Worm (Caenorhabditis elegans): ENCODE data around the gene msp-49.

msp-49 gene

DNA sequence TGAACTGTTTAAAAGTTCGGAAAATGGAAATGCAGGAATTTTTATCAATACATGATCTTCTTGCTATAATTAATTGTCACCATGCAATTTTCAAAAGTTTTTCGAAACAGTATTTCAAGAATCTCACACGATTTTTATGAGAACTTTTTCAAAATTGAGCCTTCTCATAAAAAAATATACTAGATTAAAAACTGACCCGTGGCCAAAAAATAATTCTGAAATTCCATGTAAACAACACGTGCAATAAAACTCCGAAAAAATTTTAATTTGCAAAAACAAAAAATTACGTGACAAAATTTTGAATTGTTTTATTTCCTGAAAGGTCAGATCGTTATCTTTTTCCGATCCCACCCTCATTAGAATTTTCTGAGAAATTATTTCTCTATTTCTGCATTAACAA lies 1.3 kb downstream of the msp-49 start, which contains the start of gene C34F11.5:
Gene C34F11.5 (plus strand): TSS at position 301 of the 400 bp plus-strand sequence.
- TF ChIP-seq hlh-30 (tag; optimal IDR thresholded peaks at IDR 0.05; ENCODE audit: insufficient read depth) (no peak), lim-6 (tag; optimal IDR thresholded peaks at IDR 0.05) (no peak), ahr-1 (tag; optimal IDR thresholded peaks at IDR 0.05) (no peak), T23F11.4 (GFP tag; optimal IDR thresholded peaks at IDR 0.05) (no peak), nfya-1 (tag; optimal IDR thresholded peaks at IDR 0.05) (no peak), ceh-31 (tag; optimal IDR thresholded peaks at IDR 0.05) (no peak), ceh-34 (tag; optimal IDR thresholded peaks at IDR 0.05) (no peak)

DNA sequence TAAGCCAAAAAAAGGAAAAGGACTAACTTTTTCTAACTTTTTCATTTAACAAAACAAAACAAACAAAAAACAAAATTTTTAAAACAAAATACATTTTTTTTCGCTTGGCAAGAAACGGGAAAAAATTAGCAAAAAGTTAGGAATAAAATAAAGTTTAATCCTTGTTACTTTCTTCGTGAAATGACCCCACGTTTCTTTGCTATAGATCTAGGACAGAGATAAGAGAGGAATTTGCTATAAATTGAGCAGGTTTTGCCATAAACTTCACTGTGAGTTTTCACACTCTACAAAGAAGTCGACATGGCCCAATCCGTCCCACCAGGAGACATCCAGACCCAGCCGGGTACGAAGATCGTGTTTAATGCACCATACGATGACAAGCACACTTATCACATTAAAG lies 5.3 kb downstream of the msp-49 start, which contains the start of gene msp-50:
Gene msp-50 (plus strand): TSS at position 301 of the 400 bp plus-strand sequence.
- no peak for TF ChIP-seq ztf-16 (tag; optimal IDR thresholded peaks at IDR 0.05)
- no peak for TF ChIP-seq ets-4 (tag; optimal IDR thresholded peaks at IDR 0.05)
- no peak for TF ChIP-seq dmd-4 (tag; optimal IDR thresholded peaks at IDR 0.05; ENCODE audit: borderline replicate concordance)

DNA sequence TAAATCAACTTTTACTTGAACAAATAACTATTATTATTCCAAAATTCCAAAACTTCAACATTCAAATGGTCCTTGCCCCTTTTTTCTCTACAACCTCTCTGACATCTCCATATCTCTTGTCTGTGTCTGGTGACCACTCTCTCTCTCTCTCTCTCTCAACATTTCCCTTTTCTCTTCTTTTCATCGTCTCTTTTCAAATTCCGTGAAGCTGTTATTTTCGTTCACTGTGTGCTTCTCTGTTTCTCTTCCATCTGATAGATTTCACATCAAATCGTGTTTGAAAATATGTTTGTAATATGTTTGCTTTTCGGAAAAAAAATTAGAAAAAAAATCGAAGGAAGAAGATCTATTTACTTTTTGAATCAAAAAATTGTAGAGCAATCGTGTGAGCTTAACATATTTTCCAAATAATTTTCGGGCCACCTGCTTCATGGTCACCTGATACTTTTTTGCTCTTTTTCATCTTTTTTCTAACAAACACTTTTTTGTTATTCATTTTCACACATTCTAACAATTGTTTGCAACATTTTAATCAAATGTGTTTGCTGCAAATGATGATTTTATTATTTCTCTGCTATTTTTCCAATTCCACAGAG lies 6.9 kb downstream of the msp-49 start:
- TF ChIP-seq unc-55 (GFP tag; optimal IDR thresholded peaks at IDR 0.05): peak; percentile 59
- TF ChIP-seq hlh-13 (GFP tag; optimal IDR thresholded peaks at IDR 0.05): no peak
- TF ChIP-seq nfya-1 (tag; optimal IDR thresholded peaks at IDR 0.05): peak; percentile 7
- no peak for TF ChIP-seq ceh-9 (tag; optimal IDR thresholded peaks at IDR 0.05)
- TF ChIP-seq ama-1 (optimal IDR thresholded peaks at IDR 0.05): no peak
- TF ChIP-seq hlh-30 (tag; optimal IDR thresholded peaks at IDR 0.05; ENCODE audit: insufficient read depth): peak; percentile 61
- peak; percentile 10 for TF ChIP-seq unc-42 (tag; optimal IDR thresholded peaks at IDR 0.05)
- TF ChIP-seq ceh-18 (tag; optimal IDR thresholded peaks at IDR 0.05): peak; percentile 31
- TF ChIP-seq sox-4 (tag; optimal IDR thresholded peaks at IDR 0.05): no peak
- no peak for TF ChIP-seq pros-1 (tag; optimal IDR thresholded peaks at IDR 0.05)
- TF ChIP-seq Y22D7AL.16 (tag; optimal IDR thresholded peaks at IDR 0.05): no peak
- TF ChIP-seq elt-4 (tag; optimal IDR thresholded peaks at IDR 0.05): no peak
- TF ChIP-seq nhr-11 (tag; optimal IDR thresholded peaks at IDR 0.05): no peak

DNA sequence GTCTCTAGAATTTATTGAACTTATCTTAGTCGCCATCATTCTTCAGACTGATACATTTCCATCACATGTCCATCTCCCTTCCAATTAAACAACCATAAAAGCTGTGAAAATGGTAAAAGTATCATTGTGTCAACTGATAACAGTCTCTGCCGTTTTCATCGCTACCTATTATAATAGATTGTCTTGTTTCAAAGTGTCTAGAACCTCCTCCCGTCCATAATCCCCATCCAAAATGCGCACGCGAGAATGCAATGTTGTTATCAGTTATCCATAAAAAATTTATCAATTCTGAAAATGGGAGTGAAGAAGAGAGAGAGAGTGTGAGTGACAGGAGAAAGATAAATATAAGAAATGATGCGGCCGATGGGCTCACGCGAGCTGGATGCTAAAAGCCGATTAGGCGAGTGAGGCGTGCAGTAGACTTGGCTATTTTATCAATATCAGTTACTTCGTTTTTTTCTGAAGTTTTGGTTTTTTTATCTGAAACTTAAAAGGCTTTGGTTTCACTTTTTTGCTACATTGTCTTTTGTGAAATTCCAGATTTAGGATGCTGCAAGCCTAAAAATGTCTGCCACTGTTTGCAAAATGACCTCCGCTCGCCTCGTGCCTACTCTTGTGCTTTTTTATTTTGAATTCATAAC lies 7.9 kb downstream of the msp-49 start:
- TF ChIP-seq zip-5 (tag; optimal IDR thresholded peaks at IDR 0.05) (no peak), dve-1 (tag; optimal IDR thresholded peaks at IDR 0.05) (peak; percentile 40), pqm-1 (tag; optimal IDR thresholded peaks at IDR 0.05) (peak; percentile 66), syd-9 (tag; optimal IDR thresholded peaks at IDR 0.05) (no peak), elt-2 (tag; optimal IDR thresholded peaks at IDR 0.05) (peak; percentile 96)

ce11 chrII:5202930-5203329 lies 8.8 kb downstream of the msp-49 start, which contains the start of gene ampd-1:
ampd-1 (plus strand) TSS chrII:5203322.
- TF ChIP-seq elt-2 (tag; optimal IDR thresholded peaks at IDR 0.05): peak; percentile 84
- no peak for TF ChIP-seq mec-3 (tag; optimal IDR thresholded peaks at IDR 0.05; ENCODE audit: borderline replicate concordance)
- no peak for TF ChIP-seq hlh-13 (GFP tag; optimal IDR thresholded peaks at IDR 0.05)
- no peak for TF ChIP-seq pqm-1 (tag; optimal IDR thresholded peaks at IDR 0.05)
- TF ChIP-seq fax-1 (tag; optimal IDR thresholded peaks at IDR 0.05): no peak
- TF ChIP-seq K09A11.1 (tag; optimal IDR thresholded peaks at IDR 0.05; ENCODE audit: insufficient read depth): no peak

ce11 chrII:5205286-5205685 lies 11.1 kb downstream of the msp-49 start:
- TF ChIP-seq elt-2 (tag; optimal IDR thresholded peaks at IDR 0.05): peak; percentile 6
- TF ChIP-seq ets-4 (tag; optimal IDR thresholded peaks at IDR 0.05): no peak

Measured in whole organism, late embryonic.